Worm (Caenorhabditis elegans) whole organism, L4 larva: ENCODE results near the gene C14B9.3.

Source experiments
- D1046.2 ChIP-seq: fragments of 200-800 bp; sonication (Bioruptor generic); IDR thresholded peaks from 2 replicates; pipeline ENCODE4 v1.3.6; 2022; ENCODE audit warnings: missing genetic modification characterization, missing compliant biosample characterization
- F26F4.8 ChIP-seq: fragments of 200-800 bp; sonication (Bioruptor generic); conservative IDR thresholded peaks from 2 replicates; pipeline ENCODE4 v1.3.6; 2022; ENCODE audit warnings: missing genetic modification characterization, missing compliant biosample characterization
- F37D6.2 ChIP-seq: sonication (generic microtip); optimal IDR thresholded peaks from 2 replicates; lab custom pipeline; 2016; ENCODE audit warnings: mild to moderate bottlenecking, missing genetic modification characterization, missing compliant biosample characterization
- F44E2.7 ChIP-seq: fragments of 200-800 bp; sonication (Bioruptor generic); IDR thresholded peaks from 2 replicates; pipeline ENCODE4 v2.1.2; 2022; ENCODE audit warnings: missing genetic modification characterization, missing compliant biosample characterization
- F49E8.2 ChIP-seq: sonication (generic microtip); optimal IDR thresholded peaks from 2 replicates; lab custom pipeline; 2016; ENCODE audit warnings: missing compliant biosample characterization, mild to moderate bottlenecking, missing genetic modification characterization, borderline replicate concordance
- T20F7.1 ChIP-seq: fragments of 200-800 bp; sonication (Bioruptor generic); optimal IDR thresholded peaks from 2 replicates; lab custom pipeline; 2018; ENCODE audit warnings: mild to moderate bottlenecking, missing genetic modification characterization, missing compliant biosample characterization
- Y105C5A.15 ChIP-seq: fragments of 200-800 bp; sonication (Bioruptor generic); IDR thresholded peaks from 2 replicates; pipeline ENCODE4 v1.3.6; 2022; ENCODE audit warnings: missing genetic modification characterization, missing compliant biosample characterization
- Y48G9A.11 ChIP-seq: fragments of 200-800 bp; sonication (Bioruptor generic); IDR thresholded peaks from 2 replicates; pipeline ENCODE4 v1.3.6; 2022; ENCODE audit warnings: missing genetic modification reagents, missing genetic modification characterization, missing compliant biosample characterization
- Y5F2A.4 ChIP-seq: fragments of 200-800 bp; sonication (Bioruptor generic); optimal IDR thresholded peaks from 2 replicates; lab custom pipeline; 2018; ENCODE audit warnings: mild to moderate bottlenecking, missing genetic modification characterization, missing compliant biosample characterization
- ZK546.5 ChIP-seq, 2 experiments: sonication (generic microtip); optimal IDR thresholded peaks; 2 replicates each; lab custom pipeline; 2017; ENCODE audit warnings: missing biosample characterization in 2 of 2, missing genetic modification characterization in 2 of 2
- ama-1 ChIP-seq: fragments of 150-350 bp; optimal IDR thresholded peaks from 2 replicates; lab custom pipeline; 2014; ENCODE audit warnings: inconsistent platforms, mixed read lengths
- attf-4 ChIP-seq: sonication (generic microtip); optimal IDR thresholded peaks from 3 replicates; lab custom pipeline; 2017; ENCODE audit warnings: missing biosample characterization, missing genetic modification characterization
- ceh-20 ChIP-seq: fragments of 200-800 bp; sonication (Bioruptor generic); IDR thresholded peaks from 2 replicates; pipeline ENCODE4 v1.3.6; 2022; ENCODE audit warnings: missing genetic modification reagents, missing genetic modification characterization, missing compliant biosample characterization
- ceh-32 ChIP-seq: sonication (generic microtip); optimal IDR thresholded peaks from 2 replicates; lab custom pipeline; 2016; ENCODE audit warnings: mild to moderate bottlenecking, missing genetic modification characterization, missing compliant biosample characterization; ENCODE audit not compliant: poor library complexity
- ceh-82 ChIP-seq: sonication (generic microtip); optimal IDR thresholded peaks from 2 replicates; lab custom pipeline; 2017; ENCODE audit warnings: missing biosample characterization, missing genetic modification characterization
- ces-1 ChIP-seq: fragments of 150-350 bp; sonication (generic microtip); optimal IDR thresholded peaks from 4 replicates; lab custom pipeline; 2014; ENCODE audit warnings: missing biosample characterization, missing genetic modification reagents, missing genetic modification characterization
- daf-16 ChIP-seq, 3 experiments: sonication (generic microtip); optimal IDR thresholded peaks; 2 replicates each; lab custom pipeline; 2016 to 2017; ENCODE audit warnings: missing genetic modification characterization in 3 of 3, missing genetic modification reagents in 3 of 3, mild to moderate bottlenecking in 2 of 3, missing compliant biosample characterization in 2 of 3, missing biosample characterization in 1 of 3, moderate library complexity in 1 of 3
- dmd-9 ChIP-seq: fragments of 200-800 bp; sonication (Bioruptor generic); IDR thresholded peaks from 2 replicates; pipeline ENCODE4 v1.3.6; 2022; ENCODE audit warnings: missing genetic modification reagents, missing genetic modification characterization, missing compliant biosample characterization
- dve-1 ChIP-seq: sonication (generic microtip); optimal IDR thresholded peaks from 2 replicates; lab custom pipeline; 2017; ENCODE audit warnings: antibody characterized with exemption, mild to moderate bottlenecking, missing genetic modification characterization, missing compliant biosample characterization; ENCODE audit not compliant: insufficient read depth
- egl-43 ChIP-seq: fragments of 200-800 bp; sonication (Bioruptor generic); IDR thresholded peaks from 2 replicates; pipeline ENCODE4 v1.3.6; 2022; ENCODE audit warnings: missing genetic modification reagents, missing genetic modification characterization, missing compliant biosample characterization
- gei-8 ChIP-seq: fragments of 200-800 bp; sonication (Bioruptor generic); optimal IDR thresholded peaks from 2 replicates; lab custom pipeline; 2018; ENCODE audit warnings: mild to moderate bottlenecking, missing genetic modification characterization, missing compliant biosample characterization
- hif-1 ChIP-seq, 2 experiments: sonication (generic microtip); optimal IDR thresholded peaks; 2 replicates each; lab custom pipeline; 2016 to 2017; ENCODE audit warnings: missing compliant biosample characterization in 2 of 2, missing genetic modification characterization in 2 of 2, missing genetic modification reagents in 2 of 2, missing genotype in 2 of 2, mild to moderate bottlenecking in 1 of 2
- hlh-11 ChIP-seq: fragments of 200-800 bp; sonication (Bioruptor generic); optimal IDR thresholded peaks from 2 replicates; lab custom pipeline; 2018; ENCODE audit warnings: mild to moderate bottlenecking, missing genetic modification characterization, missing compliant biosample characterization
- jun-1 ChIP-seq: fragments of 150-350 bp; optimal IDR thresholded peaks from 2 replicates; lab custom pipeline; 2014; ENCODE audit warnings: missing biosample characterization, missing genetic modification reagents, missing genetic modification characterization
- lin-15B ChIP-seq: fragments of 150-350 bp; sonication (generic microtip); optimal IDR thresholded peaks from 3 replicates; lab custom pipeline; 2014; ENCODE audit warnings: missing biosample characterization, missing genetic modification characterization
- lin-39 ChIP-seq: fragments of 150-350 bp; optimal IDR thresholded peaks from 2 replicates; lab custom pipeline; 2014; ENCODE audit warnings: missing biosample characterization, missing genetic modification reagents, missing genetic modification characterization
- lsy-2 ChIP-seq, 2 experiments: fragments of 150-350 bp in 1 of 2; sonication (generic microtip) in 1 of 2; optimal IDR thresholded peaks; 2 replicates each; lab custom pipeline; 2014 to 2017; ENCODE audit warnings: missing biosample characterization in 2 of 2, missing genetic modification characterization in 2 of 2
- madf-5 ChIP-seq, 2 experiments: fragments of 200-800 bp; sonication (Bioruptor generic); IDR thresholded peaks; 2 replicates each; pipeline ENCODE4 v1.3.6; 2022; ENCODE audit warnings: missing compliant biosample characterization in 2 of 2, missing genetic modification characterization in 2 of 2
- mes-2 ChIP-seq: sonication (generic microtip); optimal IDR thresholded peaks from 2 replicates; lab custom pipeline; 2016; ENCODE audit warnings: missing genotype, mild to moderate bottlenecking, missing genetic modification characterization, missing compliant biosample characterization; ENCODE audit not compliant: poor library complexity, severe bottlenecking
- mxl-3 ChIP-seq: fragments of 200-800 bp; sonication (Bioruptor generic); optimal IDR thresholded peaks from 2 replicates; lab custom pipeline; 2018; ENCODE audit warnings: mild to moderate bottlenecking, missing genetic modification characterization, missing compliant biosample characterization
- nhr-237 ChIP-seq: sonication (generic microtip); optimal IDR thresholded peaks from 2 replicates; lab custom pipeline; 2017; ENCODE audit warnings: missing biosample characterization, missing genetic modification characterization
- nhr-25 ChIP-seq: sonication (generic microtip); optimal IDR thresholded peaks from 2 replicates; lab custom pipeline; 2017; ENCODE audit warnings: missing genetic modification characterization, mild to moderate bottlenecking, missing compliant biosample characterization, antibody characterized with exemption, moderate library complexity, borderline replicate concordance; ENCODE audit not compliant: insufficient read depth
- nhr-28 ChIP-seq: fragments of 150-350 bp; optimal IDR thresholded peaks from 2 replicates; lab custom pipeline; 2014; ENCODE audit warnings: missing biosample characterization, missing genetic modification characterization
- nhr-6 ChIP-seq: fragments of 150-350 bp; optimal IDR thresholded peaks from 2 replicates; lab custom pipeline; 2014; ENCODE audit warnings: missing biosample characterization, missing genetic modification characterization
- nhr-77 ChIP-seq: fragments of 150-350 bp; optimal IDR thresholded peaks from 2 replicates; lab custom pipeline; 2014; ENCODE audit warnings: missing biosample characterization, missing genetic modification characterization
- pqm-1 ChIP-seq: sonication (generic microtip); optimal IDR thresholded peaks from 2 replicates; lab custom pipeline; 2017; ENCODE audit warnings: missing biosample characterization, missing genetic modification characterization
- rbr-2 ChIP-seq: sonication (generic microtip); optimal IDR thresholded peaks from 2 replicates; lab custom pipeline; 2016; ENCODE audit warnings: missing genotype, missing genetic modification characterization, missing compliant biosample characterization
- skn-1 ChIP-seq: fragments of 150-350 bp; optimal IDR thresholded peaks from 2 replicates; lab custom pipeline; 2014; ENCODE audit warnings: missing biosample characterization, missing genetic modification characterization
- snpc-4 ChIP-seq: fragments of 150-350 bp; optimal IDR thresholded peaks from 2 replicates; lab custom pipeline; 2014; ENCODE audit warnings: missing biosample characterization, missing genetic modification characterization
- spr-1 ChIP-seq: sonication (generic microtip); optimal IDR thresholded peaks from 2 replicates; lab custom pipeline; 2016; ENCODE audit warnings: mild to moderate bottlenecking, missing genetic modification characterization, missing compliant biosample characterization
- spr-3 ChIP-seq: fragments of 200-800 bp; sonication (Bioruptor generic); optimal IDR thresholded peaks from 2 replicates; lab custom pipeline; 2018; ENCODE audit warnings: mild to moderate bottlenecking, missing genetic modification characterization, missing compliant biosample characterization
- tag-97 ChIP-seq: fragments of 200-800 bp; sonication (Bioruptor generic); IDR thresholded peaks from 2 replicates; pipeline ENCODE4 v1.3.6; 2022; ENCODE audit warnings: missing genetic modification characterization, missing compliant biosample characterization
- tra-1 ChIP-seq: fragments of 200-800 bp; sonication (Bioruptor generic); IDR thresholded peaks from 2 replicates; pipeline ENCODE4 v1.3.6; 2022; ENCODE audit warnings: missing genetic modification reagents, missing genetic modification characterization, missing compliant biosample characterization
- unc-62 ChIP-seq, 3 experiments: fragments of 150-350 bp in 1 of 3; sonication (generic microtip); optimal IDR thresholded peaks in 2 of 3; peaks in 1 of 3; 1 replicate in 1 of 3; 2 replicates in 2 of 3; lab custom pipeline; 2014 to 2017; ENCODE audit warnings: missing biosample characterization in 3 of 3, missing genetic modification characterization in 3 of 3, missing genetic modification reagents in 3 of 3, missing genotype in 1 of 3
- ztf-7 ChIP-seq: fragments of 150-350 bp; optimal IDR thresholded peaks from 2 replicates; lab custom pipeline; 2014; ENCODE audit warnings: missing biosample characterization, missing genetic modification characterization

C14B9.3 gene

ce11 chrIII:8130177-8130902 lies 21.8 kb downstream of the C14B9.3 start, which contains the start of the genes rpl-21 and C14B9.10 (continued):
- TF ChIP-seq attf-4, result no peak
- no peak for TF ChIP-seq mxl-3 (GFP tag; lab: Kevin White, UChicago)
- no peak for TF ChIP-seq gei-8 (GFP tag; lab: Kevin White, UChicago)
- TF ChIP-seq egl-43 (GFP tag; lab: Robert Waterston, UW), result no peak
- TF ChIP-seq spr-3 (GFP tag; lab: Kevin White, UChicago), result no peak
- TF ChIP-seq T20F7.1, result peak; percentile 79
- no peak for TF ChIP-seq F44E2.7 (GFP tag; lab: Robert Waterston, UW)
- TF ChIP-seq nhr-28 (tag; lab: Kevin White, UChicago), result peak; percentile 57
- TF ChIP-seq hif-1 (tag; optimal IDR thresholded peaks at IDR 0.05; lab: Kevin White, UChicago), result peak in 1 of 2 experiments; percentile 38
- peak; percentile 77 for TF ChIP-seq nhr-6 (tag; lab: Kevin White, UChicago)
- TF ChIP-seq nhr-77, result peak; percentile 38
- TF ChIP-seq F37D6.2 (tag; lab: Kevin White, UChicago), result no peak
- TF ChIP-seq ceh-32 (tag; lab: Kevin White, UChicago), result no peak
- TF ChIP-seq snpc-4 (tag; lab: Kevin White, UChicago), result no peak
- peak; percentile 59 for TF ChIP-seq ama-1
- no peak for TF ChIP-seq ceh-20 (GFP tag; lab: Robert Waterston, UW)
- TF ChIP-seq dmd-9, result peak; percentile 55; the same call in 1 of the 2 replicates
- peak; percentile 47 for TF ChIP-seq nhr-25 (tag; lab: Kevin White, UChicago)

ce11 chrIII:8132496-8132895 lies 23.9 kb downstream of the C14B9.3 start:
- no peak for TF ChIP-seq D1046.2
- TF ChIP-seq dve-1 (tag; lab: Kevin White, UChicago), result no peak
- TF ChIP-seq unc-62 (GFP tag; optimal IDR thresholded peaks at IDR 0.05 in 1 of 2; lab: Kevin White, UChicago), result peak in 1 of 2 experiments; percentile 41
- no peak for TF ChIP-seq unc-62 (tag; optimal IDR thresholded peaks at IDR 0.05; lab: Kevin White, UChicago)
- no peak for TF ChIP-seq F49E8.2
- TF ChIP-seq mes-2, result peak; percentile 6
- TF ChIP-seq pqm-1 (tag; lab: Kevin White, UChicago), result no peak
- no peak for TF ChIP-seq Y5F2A.4 (GFP tag; lab: Kevin White, UChicago)
- TF ChIP-seq egl-43 (GFP tag; lab: Robert Waterston, UW), result 0 out of 2 replicates have a peak, but pooled peaks have one; percentile 16
- no peak for TF ChIP-seq lsy-2 (tag; optimal IDR thresholded peaks at IDR 0.05; lab: Kevin White, UChicago)
- TF ChIP-seq spr-3 (GFP tag; lab: Kevin White, UChicago), result no peak
- TF ChIP-seq hlh-11 (tag; lab: Kevin White, UChicago), result no peak
- no peak for TF ChIP-seq dmd-9
- TF ChIP-seq ceh-82 (tag; lab: Kevin White, UChicago), result no peak
- no peak for TF ChIP-seq ces-1 (GFP tag; lab: Kevin White, UChicago)
- no peak for TF ChIP-seq F37D6.2 (tag; lab: Kevin White, UChicago)
- TF ChIP-seq mxl-3 (GFP tag; lab: Kevin White, UChicago), result no peak
- TF ChIP-seq Y48G9A.11, result no peak
- no peak for TF ChIP-seq rbr-2

- TF ChIP-seq ztf-7 (no peak), hif-1 (tag; optimal IDR thresholded peaks at IDR 0.05; lab: Kevin White, UChicago) (no peak), F26F4.8 (no peak), jun-1 (tag; lab: Kevin White, UChicago) (no peak), lsy-2 (tag; optimal IDR thresholded peaks at IDR 0.05; lab: Kevin White, UChicago) (peak in 1 of 2 experiments; percentile 16), lin-15B (no peak), F49E8.2 (no peak), tag-97 (no peak), daf-16 (GFP tag; optimal IDR thresholded peaks at IDR 0.05; lab: Kevin White, UChicago) (no peak), daf-16 (tag; optimal IDR thresholded peaks at IDR 0.05; lab: Kevin White, UChicago) (peak; percentile 78), ZK546.5 (tag; optimal IDR thresholded peaks at IDR 0.05; lab: Kevin White, UChicago) (no peak), gei-8 (GFP tag; lab: Kevin White, UChicago) (no peak), mxl-3 (GFP tag; lab: Kevin White, UChicago) (peak; percentile 75), skn-1 (tag; lab: Kevin White, UChicago) (no peak), Y105C5A.15 (GFP tag; lab: Robert Waterston, UW) (no peak), nhr-237 (no peak), nhr-28 (tag; lab: Kevin White, UChicago) (peak; percentile 54), lin-39 (no peak), tra-1 (GFP tag; lab: Robert Waterston, UW) (no peak), spr-1 (tag; lab: Kevin White, UChicago) (no peak), madf-5 (GFP tag; IDR thresholded peaks at IDR 0.05; lab: Robert Waterston, UW) (no peak)
Measured at ce11 chrIII:8133346-8133745, 24.8 kb downstream of the C14B9.3 start, which contains the start of gene C14B9.2. TSS of gene C14B9.2 (plus strand) at chrIII:8133665.
